Fruit fly (Drosophila melanogaster) whole organism, embryonic: ENCODE measurements around the gene Cyp313b1.

ENCODE experiments used
- Adf1 ChIP-seq: fragments of 200-800 bp; sonication (Bioruptor generic); IDR thresholded peaks from 2 replicates; pipeline ENCODE4 v1.3.6; 2022; ENCODE audit warnings: missing biosample characterization, missing genetic modification characterization
- BEAF-32 ChIP-seq: fragments of 200-800 bp; sonication (Bioruptor generic); optimal IDR thresholded peaks from 3 replicates; lab custom pipeline; 2017; ENCODE audit warnings: missing biosample characterization, missing genetic modification characterization, mild to moderate bottlenecking, moderate library complexity, missing genetic modification reagents
- BtbVII ChIP-seq: fragments of 200-800 bp; sonication (Bioruptor generic); optimal IDR thresholded peaks from 3 replicates; lab custom pipeline; 2017; ENCODE audit warnings: missing biosample characterization, mild to moderate bottlenecking, missing genetic modification characterization
- CG10654 ChIP-seq: fragments of 200-800 bp; sonication (Bioruptor generic); optimal IDR thresholded peaks from 2 replicates; lab custom pipeline; 2016; ENCODE audit warnings: missing biosample characterization, missing genetic modification characterization
- CG10959 ChIP-seq: fragments of 200-800 bp; sonication (Bioruptor generic); IDR thresholded peaks from 2 replicates; pipeline ENCODE4 v1.3.6; 2022; ENCODE audit warnings: missing biosample characterization, missing genetic modification characterization
- CG11093 ChIP-seq: fragments of 200-800 bp; sonication (Bioruptor generic); IDR thresholded peaks from 3 replicates; pipeline ENCODE4 v1.3.6; 2022; ENCODE audit warnings: missing biosample characterization, missing genetic modification characterization
- CG11398 ChIP-seq: fragments of 200-800 bp; sonication (Bioruptor generic); optimal IDR thresholded peaks from 2 replicates; lab custom pipeline; 2016; ENCODE audit warnings: missing biosample characterization, missing genetic modification characterization
- CG11456 ChIP-seq: fragments of 200-800 bp; sonication (Bioruptor generic); IDR thresholded peaks from 3 replicates; pipeline ENCODE4 v1.3.6; 2022; ENCODE audit warnings: missing biosample characterization, missing genetic modification characterization
- CG11695 ChIP-seq: fragments of 200-800 bp; sonication (Bioruptor generic); IDR thresholded peaks from 3 replicates; pipeline ENCODE4 v1.3.6; 2022; ENCODE audit warnings: missing biosample characterization, missing genetic modification characterization
- CG12071 ChIP-seq: fragments of 200-800 bp; sonication (Bioruptor generic); optimal IDR thresholded peaks from 3 replicates; lab custom pipeline; 2018; ENCODE audit warnings: missing biosample characterization, mild to moderate bottlenecking, missing genetic modification characterization
- CG12299 ChIP-seq: fragments of 200-800 bp; sonication (Bioruptor generic); optimal IDR thresholded peaks from 2 replicates; lab custom pipeline; 2018; ENCODE audit warnings: missing biosample characterization, mild to moderate bottlenecking, missing genetic modification characterization
- CG1233 ChIP-seq: fragments of 200-800 bp; sonication (Bioruptor generic); optimal IDR thresholded peaks from 4 replicates; lab custom pipeline; 2018; ENCODE audit warnings: missing biosample characterization, mild to moderate bottlenecking, missing genetic modification characterization
- CG15011 ChIP-seq: fragments of 200-800 bp; sonication (Bioruptor generic); optimal IDR thresholded peaks from 3 replicates; lab custom pipeline; 2018; ENCODE audit warnings: missing biosample characterization, mild to moderate bottlenecking, missing genetic modification characterization
- CG17612 ChIP-seq: fragments of 200-800 bp; sonication (Bioruptor generic); IDR thresholded peaks from 2 replicates; pipeline ENCODE4 v1.3.6; 2022; ENCODE audit warnings: missing biosample characterization, missing genetic modification characterization
- CG17912 ChIP-seq: fragments of 200-800 bp; sonication (Bioruptor generic); optimal IDR thresholded peaks from 2 replicates; lab custom pipeline; 2018; ENCODE audit warnings: missing biosample characterization, mild to moderate bottlenecking, missing genetic modification characterization
- CG18262 ChIP-seq: fragments of 200-800 bp; optimal IDR thresholded peaks from 3 replicates; lab custom pipeline; 2019; ENCODE audit warnings: missing biosample characterization, mild to moderate bottlenecking, missing genetic modification characterization, moderate library complexity
- CG2678 ChIP-seq: fragments of 200-800 bp; sonication (Bioruptor generic); optimal IDR thresholded peaks from 3 replicates; lab custom pipeline; 2019; ENCODE audit warnings: missing biosample characterization, mild to moderate bottlenecking, missing genetic modification characterization, moderate library complexity
- CG3995 ChIP-seq: fragments of 200-800 bp; sonication (Bioruptor generic); optimal IDR thresholded peaks from 3 replicates; lab custom pipeline; 2016; ENCODE audit warnings: missing biosample characterization, missing genetic modification characterization
- CG5245 ChIP-seq: fragments of 200-800 bp; sonication (Bioruptor generic); optimal IDR thresholded peaks from 3 replicates; lab custom pipeline; 2016; ENCODE audit warnings: missing biosample characterization, missing genetic modification characterization
- CG7928 ChIP-seq: fragments of 200-800 bp; sonication (Bioruptor generic); optimal IDR thresholded peaks from 2 replicates; lab custom pipeline; 2017; ENCODE audit warnings: missing biosample characterization, mild to moderate bottlenecking, missing genetic modification characterization
- CG7963 ChIP-seq: fragments of 200-800 bp; sonication (Bioruptor generic); IDR thresholded peaks from 3 replicates; pipeline ENCODE4 v1.3.6; 2022; ENCODE audit warnings: missing biosample characterization, missing genetic modification characterization; ENCODE audit not compliant: partially characterized antibody
- D19B ChIP-seq: fragments of 200-800 bp; sonication (Bioruptor generic); optimal IDR thresholded peaks from 2 replicates; lab custom pipeline; 2017; ENCODE audit warnings: missing biosample characterization, mild to moderate bottlenecking, missing genetic modification characterization
- Dip2 ChIP-seq: fragments of 200-800 bp; sonication (Bioruptor generic); IDR thresholded peaks from 2 replicates; pipeline ENCODE4 v1.3.6; 2022; ENCODE audit warnings: missing biosample characterization, missing genetic modification characterization
- Ets65A ChIP-seq: fragments of 200-800 bp; sonication (Bioruptor generic); peaks from one replicate; lab custom pipeline; 2016; ENCODE audit warnings: missing biosample characterization, missing genetic modification characterization
- NC2β ChIP-seq: fragments of 200-800 bp; sonication (Bioruptor generic); optimal IDR thresholded peaks from 2 replicates; lab custom pipeline; 2016; ENCODE audit warnings: missing biosample characterization, missing genetic modification characterization
- Neu2 ChIP-seq: fragments of 200-800 bp; sonication (Bioruptor generic); optimal IDR thresholded peaks from 3 replicates; lab custom pipeline; 2016; ENCODE audit warnings: missing biosample characterization, missing genetic modification characterization, borderline replicate concordance
- Pdp1 ChIP-seq, 2 experiments: fragments of 200-800 bp; sonication (Bioruptor generic); optimal IDR thresholded peaks; 3 replicates each; lab custom pipeline; 2016; ENCODE audit warnings: missing biosample characterization in 2 of 2, missing genetic modification characterization in 2 of 2, mild to moderate bottlenecking in 1 of 2, moderate library complexity in 1 of 2
- Scr ChIP-seq: fragments of 200-800 bp; sonication (Bioruptor generic); IDR thresholded peaks from 2 replicates; pipeline ENCODE4 v1.3.6; 2022; ENCODE audit warnings: missing biosample characterization, missing genetic modification characterization; ENCODE audit not compliant: partially characterized antibody
- Sox100B ChIP-seq: fragments of 200-800 bp; sonication (Bioruptor generic); optimal IDR thresholded peaks from 3 replicates; lab custom pipeline; 2018; ENCODE audit warnings: missing biosample characterization, mild to moderate bottlenecking, missing genetic modification characterization
- Trl ChIP-seq, 3 experiments: fragments of >200 bp in 2 of 3; fragments of 200-800 bp in 1 of 3; sonication (Bioruptor generic) in 1 of 3; optimal IDR thresholded peaks; 2 replicates in 1 of 3; 3 replicates in 2 of 3; lab custom pipeline; 2016 to 2017; ENCODE audit warnings: missing biosample characterization in 1 of 3, missing genetic modification characterization in 1 of 3
- ab ChIP-seq: fragments of 200-800 bp; sonication (Bioruptor generic); optimal IDR thresholded peaks from 2 replicates; lab custom pipeline; 2016; ENCODE audit warnings: missing biosample characterization, missing genetic modification characterization
- bab2 ChIP-seq: fragments of 200-800 bp; sonication (Bioruptor generic); optimal IDR thresholded peaks from 2 replicates; lab custom pipeline; 2016; ENCODE audit warnings: missing biosample characterization, missing genetic modification characterization
- ci ChIP-seq: fragments of 200-800 bp; sonication (Bioruptor generic); IDR thresholded peaks from 3 replicates; pipeline ENCODE4 v1.3.6; 2022; ENCODE audit warnings: missing biosample characterization, missing genetic modification characterization
- crol ChIP-seq: fragments of 200-800 bp; sonication (Bioruptor generic); IDR thresholded peaks from 2 replicates; pipeline ENCODE4 v1.3.6; 2022; ENCODE audit warnings: missing biosample characterization, missing genetic modification characterization
- dmrt11E ChIP-seq: fragments of 200-800 bp; sonication (Bioruptor generic); optimal IDR thresholded peaks from 3 replicates; lab custom pipeline; 2018; ENCODE audit warnings: missing biosample characterization, mild to moderate bottlenecking, missing genetic modification characterization, moderate library complexity
- ewg ChIP-seq: fragments of 200-800 bp; sonication (Bioruptor generic); optimal IDR thresholded peaks from 3 replicates; lab custom pipeline; 2017; ENCODE audit warnings: mild to moderate bottlenecking, missing biosample characterization, missing genetic modification reagents, missing genetic modification characterization
- exex ChIP-seq: fragments of 200-800 bp; sonication (Bioruptor generic); optimal IDR thresholded peaks from 4 replicates; lab custom pipeline; 2018; ENCODE audit warnings: missing biosample characterization, mild to moderate bottlenecking, missing genetic modification characterization, moderate library complexity
- hbn ChIP-seq: fragments of 200-800 bp; sonication (Bioruptor generic); IDR thresholded peaks from 2 replicates; pipeline ENCODE4 v1.3.6; 2022; ENCODE audit warnings: missing biosample characterization, missing genetic modification characterization; ENCODE audit not compliant: partially characterized antibody
- nmo ChIP-seq: fragments of 200-800 bp; sonication (Bioruptor generic); optimal IDR thresholded peaks from 2 replicates; lab custom pipeline; 2018; ENCODE audit warnings: missing biosample characterization, mild to moderate bottlenecking, missing genetic modification characterization, moderate library complexity
- nom ChIP-seq: fragments of 200-800 bp; sonication (Bioruptor generic); optimal IDR thresholded peaks from 2 replicates; lab custom pipeline; 2017; ENCODE audit warnings: missing biosample characterization, missing genetic modification characterization, mild to moderate bottlenecking, moderate library complexity, missing genetic modification reagents
- pho ChIP-seq: fragments of 200-800 bp; sonication (Bioruptor generic); optimal IDR thresholded peaks from 2 replicates; lab custom pipeline; 2016; ENCODE audit warnings: missing biosample characterization, missing genetic modification characterization
- pum ChIP-seq: fragments of 200-800 bp; sonication (Bioruptor generic); optimal IDR thresholded peaks from 2 replicates; lab custom pipeline; 2016; ENCODE audit warnings: missing biosample characterization, missing genetic modification characterization
- rib ChIP-seq: fragments of 200-800 bp; sonication (Bioruptor generic); IDR thresholded peaks from 2 replicates; pipeline ENCODE4 v1.3.6; 2022; ENCODE audit warnings: missing biosample characterization, missing genetic modification characterization
- salm ChIP-seq: fragments of 200-800 bp; sonication (Bioruptor generic); optimal IDR thresholded peaks from 2 replicates; lab custom pipeline; 2018; ENCODE audit warnings: missing biosample characterization, mild to moderate bottlenecking, missing genetic modification characterization
- sim ChIP-seq: fragments of 200-800 bp; sonication (Bioruptor generic); IDR thresholded peaks from 2 replicates; pipeline ENCODE4 v1.3.6; 2022; ENCODE audit warnings: missing biosample characterization, missing genetic modification characterization
- tll ChIP-seq, 2 experiments: fragments of 200-800 bp in 1 of 2; fragments of >200 bp in 1 of 2; sonication (Bioruptor generic) in 1 of 2; optimal IDR thresholded peaks; 2 replicates each; lab custom pipeline; 2017 to 2019; ENCODE audit warnings: missing biosample characterization in 2 of 2, missing genetic modification characterization in 2 of 2, mild to moderate bottlenecking in 1 of 2, moderate library complexity in 1 of 2
- unc-4 ChIP-seq: fragments of 200-800 bp; sonication (Bioruptor generic); IDR thresholded peaks from 2 replicates; pipeline ENCODE4 v1.3.6; 2022; ENCODE audit warnings: missing biosample characterization, missing genetic modification characterization; ENCODE audit not compliant: partially characterized antibody
- wek ChIP-seq: fragments of 200-800 bp; sonication (Bioruptor generic); optimal IDR thresholded peaks from 3 replicates; lab custom pipeline; 2018; ENCODE audit warnings: missing biosample characterization, mild to moderate bottlenecking, missing genetic modification characterization, moderate library complexity

The Cyp313b1 gene

DNA sequence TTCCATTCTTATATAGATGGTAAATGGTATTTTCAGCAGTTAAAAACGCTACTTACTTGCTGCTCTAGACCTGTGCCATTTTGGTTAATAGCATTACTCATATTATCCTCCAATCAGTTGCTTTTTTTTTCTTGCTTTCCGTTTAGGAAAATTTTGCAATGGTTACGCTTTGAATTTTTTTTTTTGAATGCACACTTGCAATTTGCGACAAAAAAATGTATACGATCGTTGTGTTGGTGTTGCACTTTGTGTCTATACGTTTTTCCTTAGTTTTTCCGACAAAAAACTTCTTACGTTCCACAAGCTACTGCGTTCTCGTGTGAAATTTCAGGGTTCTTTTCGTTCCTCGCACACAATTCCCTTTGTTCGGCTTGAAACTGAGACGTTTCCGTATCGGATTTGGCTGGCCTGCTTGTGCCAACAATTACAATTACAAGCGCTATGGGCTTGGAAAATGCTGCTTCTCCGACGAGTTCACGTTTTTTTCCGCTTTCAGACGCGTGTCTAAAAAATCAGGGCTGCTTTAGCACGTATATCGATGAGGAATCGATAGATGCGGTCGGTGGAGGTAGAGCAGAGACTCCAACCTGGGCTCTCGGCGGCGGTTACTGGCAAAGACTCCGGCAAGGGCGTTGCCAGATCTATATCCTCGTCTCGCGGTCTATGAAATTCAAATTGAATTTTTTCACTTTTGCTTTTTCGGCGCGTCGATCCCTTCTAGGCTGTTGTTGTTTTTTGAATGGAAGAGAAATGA is 14.6 kb upstream of the Cyp313b1 start (continued):
- TF ChIP-seq CG11398: peak; percentile 4
- peak in 1 of 2 experiments; percentile 19 for TF ChIP-seq Pdp1 (GFP tag; optimal IDR thresholded peaks at IDR 0.05; lab: Kevin White, UChicago)
- no peak for TF ChIP-seq sim
- TF ChIP-seq CG17912 (GFP tag; lab: Kevin White, UChicago): peak; percentile 32
- no peak for TF ChIP-seq exex (tag; lab: Kevin White, UChicago)
- peak; percentile 49; the same call in 2 of the 3 replicates for TF ChIP-seq CG11456 (GFP tag; lab: Robert Waterston, UW)
- TF ChIP-seq CG12071 (GFP tag; lab: Kevin White, UChicago): peak; percentile 37
- TF ChIP-seq Neu2 (GFP tag; lab: Kevin White, UChicago): no peak
- TF ChIP-seq Adf1 (GFP tag; lab: Robert Waterston, UW): peak; percentile 66
- TF ChIP-seq pho (GFP tag; lab: Kevin White, UChicago): peak; percentile 72
- peak; percentile 6 for TF ChIP-seq CG18262 (tag; lab: Kevin White, UChicago)
- TF ChIP-seq ab (GFP tag; lab: Kevin White, UChicago): no peak
- no peak for TF ChIP-seq BtbVII (GFP tag; lab: Kevin White, UChicago)
- peak; percentile 63 for TF ChIP-seq NC2β (GFP tag; lab: Kevin White, UChicago)
- TF ChIP-seq dmrt11E (tag; lab: Kevin White, UChicago): peak; percentile 37
- TF ChIP-seq Scr: peak; percentile 82
- TF ChIP-seq CG17612 (GFP tag; lab: Robert Waterston, UW): no peak
- TF ChIP-seq Sox100B: no peak
- TF ChIP-seq Ets65A: peak; percentile 84
- peak; percentile 47 for TF ChIP-seq ewg (GFP tag; lab: Kevin White, UChicago)
- TF ChIP-seq CG15011: no peak
- peak; percentile 70 for TF ChIP-seq hbn (GFP tag; lab: Robert Waterston, UW)
- TF ChIP-seq D19B (GFP tag; lab: Kevin White, UChicago): no peak
- TF ChIP-seq CG12299 (tag; lab: Kevin White, UChicago): peak; percentile 49
- no peak for TF ChIP-seq salm (tag; lab: Kevin White, UChicago)
- TF ChIP-seq BEAF-32 (GFP tag; lab: Kevin White, UChicago): peak; percentile 97
- TF ChIP-seq nmo: peak; percentile 64
- peak; percentile 10 for TF ChIP-seq nom
- peak; percentile 71; the same call in 1 of the 3 replicates for TF ChIP-seq ci (GFP tag; lab: Robert Waterston, UW)
- TF ChIP-seq CG10654 (GFP tag; lab: Kevin White, UChicago): peak; percentile 23
- peak; percentile 43 for TF ChIP-seq CG5245 (GFP tag; lab: Kevin White, UChicago)
- TF ChIP-seq crol: no peak
- TF ChIP-seq rib (GFP tag; lab: Robert Waterston, UW): no peak
- no peak for TF ChIP-seq wek
- peak; percentile 87 for TF ChIP-seq CG7928 (GFP tag; lab: Kevin White, UChicago)
- TF ChIP-seq unc-4 (GFP tag; lab: Robert Waterston, UW): peak; percentile 89
- no peak for TF ChIP-seq CG11695 (GFP tag; lab: Robert Waterston, UW)
- TF ChIP-seq CG3995 (GFP tag; lab: Kevin White, UChicago): peak; percentile 64
- TF ChIP-seq tll (GFP tag; optimal IDR thresholded peaks at IDR 0.05; lab: Kevin White, UChicago): peak in 1 of 2 experiments; percentile 20
- TF ChIP-seq pum (GFP tag; lab: Kevin White, UChicago): no peak
- TF ChIP-seq CG1233: peak; percentile 17
- peak; percentile 91 for TF ChIP-seq CG7963 (GFP tag; lab: Robert Waterston, UW)
- peak; percentile 12; the same call in 1 of the 2 replicates for TF ChIP-seq CG10959
- TF ChIP-seq CG11093 (GFP tag; lab: Robert Waterston, UW): no peak
- peak; percentile 33 for TF ChIP-seq CG2678 (tag; lab: Kevin White, UChicago)
- TF ChIP-seq Dip2 (GFP tag; lab: Robert Waterston, UW): no peak
- TF ChIP-seq bab2 (GFP tag; lab: Kevin White, UChicago): no peak
- TF ChIP-seq Trl (optimal IDR thresholded peaks at IDR 0.05; lab: Kevin White, UChicago): no peak
- TF ChIP-seq Trl (GFP tag; optimal IDR thresholded peaks at IDR 0.05; lab: Kevin White, UChicago): peak; percentile 49
